Worm (Caenorhabditis elegans): Measurements from ENCODE around the gene Y41D4B.1.
A peak's percentile ranks its signal among the peaks of the same experiment; 100 is the strongest.

Gene Y41D4B.1

ce11 chrIV:1713618-1714017 lies 41.1 kb downstream of the Y41D4B.1 start:
- TF ChIP-seq xbp-1 (tag; optimal IDR thresholded peaks at IDR 0.05) = no peak
- TF ChIP-seq blmp-1 (tag; optimal IDR thresholded peaks at IDR 0.05) = no peak

- TF ChIP-seq blmp-1 (tag; optimal IDR thresholded peaks at IDR 0.05) = peak; percentile 20
- peak; percentile 6 for TF ChIP-seq snu-23 (GFP tag; optimal IDR thresholded peaks at IDR 0.05)
- no peak for TF ChIP-seq nhr-19 (GFP tag; conservative IDR thresholded peaks at IDR 0.05)
- no peak for TF ChIP-seq C04F5.9 (tag; optimal IDR thresholded peaks at IDR 0.05)
- no peak for TF ChIP-seq zip-4 (GFP tag; optimal IDR thresholded peaks at IDR 0.05)
- no peak for TF ChIP-seq sox-4 (tag; optimal IDR thresholded peaks at IDR 0.05)
- no peak for TF ChIP-seq efl-1 (optimal IDR thresholded peaks at IDR 0.05)
- TF ChIP-seq efl-1 (GFP tag; optimal IDR thresholded peaks at IDR 0.05 in 1 of 2) = peak in 1 of 2 experiments; percentile 51
- no peak for TF ChIP-seq lin-13 (GFP tag; optimal IDR thresholded peaks at IDR 0.05)
- TF ChIP-seq fkh-4 (tag; optimal IDR thresholded peaks at IDR 0.05; ENCODE audit: borderline replicate concordance) = no peak
- no peak for TF ChIP-seq ceh-90 (tag; optimal IDR thresholded peaks at IDR 0.05)
- TF ChIP-seq ztf-4 (tag; optimal IDR thresholded peaks at IDR 0.05) = no peak
- TF ChIP-seq unc-62 (GFP tag; optimal IDR thresholded peaks at IDR 0.05) = no peak
- TF ChIP-seq rnt-1 (tag; optimal IDR thresholded peaks at IDR 0.05) = no peak
- no peak for TF ChIP-seq nhr-85 (tag)
- TF ChIP-seq aly-2 (tag; optimal IDR thresholded peaks at IDR 0.05) = no peak
- no peak for TF ChIP-seq unc-130 (tag; optimal IDR thresholded peaks at IDR 0.05)
- no peak for TF ChIP-seq nhr-20 (tag; optimal IDR thresholded peaks at IDR 0.05)
- TF ChIP-seq lin-14 (GFP tag; optimal IDR thresholded peaks at IDR 0.05) = peak; percentile 34
- TF ChIP-seq nhr-90 (tag; optimal IDR thresholded peaks at IDR 0.05; ENCODE audit: poor library complexity) = no peak
- TF ChIP-seq sup-37 (GFP tag; optimal IDR thresholded peaks at IDR 0.05) = no peak
- peak in 1 of 2 experiments; percentile 17 for TF ChIP-seq lsy-2 (tag; optimal IDR thresholded peaks at IDR 0.05)
- no peak for TF ChIP-seq dsc-1 (tag; optimal IDR thresholded peaks at IDR 0.05)
- TF ChIP-seq swsn-7 (tag; optimal IDR thresholded peaks at IDR 0.05) = no peak
- no peak for TF ChIP-seq xbp-1 (tag; optimal IDR thresholded peaks at IDR 0.05)
- TF ChIP-seq nhr-11 (tag; optimal IDR thresholded peaks at IDR 0.05) = no peak
- no peak for TF ChIP-seq nhr-76 (tag; optimal IDR thresholded peaks at IDR 0.05)
- TF ChIP-seq lin-39 (tag; optimal IDR thresholded peaks at IDR 0.05) = no peak
- TF ChIP-seq nhr-84 (tag; optimal IDR thresholded peaks at IDR 0.05) = no peak
- no peak for TF ChIP-seq lin-15B (tag; optimal IDR thresholded peaks at IDR 0.05)
These were observed 43.2 kb downstream of the Y41D4B.1 start for ce11 chrIV:1715705-1716104.

- no peak for TF ChIP-seq nhr-71 (tag; optimal IDR thresholded peaks at IDR 0.05)
- TF ChIP-seq ces-1 (GFP tag; optimal IDR thresholded peaks at IDR 0.05) = no peak
- TF ChIP-seq hlh-4 (tag; optimal IDR thresholded peaks at IDR 0.05) = no peak
- TF ChIP-seq unc-86 (tag; optimal IDR thresholded peaks at IDR 0.05) = no peak
- no peak for TF ChIP-seq skn-1 (tag; optimal IDR thresholded peaks at IDR 0.05)
- TF ChIP-seq fkh-4 (tag; optimal IDR thresholded peaks at IDR 0.05; ENCODE audit: borderline replicate concordance) = no peak
- no peak for TF ChIP-seq tbx-2 (tag; optimal IDR thresholded peaks at IDR 0.05)
- no peak for TF ChIP-seq nhr-20 (tag; optimal IDR thresholded peaks at IDR 0.05)
- TF ChIP-seq sup-37 (GFP tag; optimal IDR thresholded peaks at IDR 0.05) = no peak
- peak; percentile 65 for TF ChIP-seq nhr-85 (tag)
- peak; percentile 6; the same call in 1 of the 2 replicates for TF ChIP-seq grh-1 (GFP tag; IDR thresholded peaks at IDR 0.05)
- peak in 3 of 6 experiments; percentile 3 to 68 (median 23) for TF ChIP-seq elt-3 (tag; optimal IDR thresholded peaks at IDR 0.05)
- TF ChIP-seq egl-27 (tag; optimal IDR thresholded peaks at IDR 0.05) = no peak
- TF ChIP-seq hpl-2 (GFP tag; optimal IDR thresholded peaks at IDR 0.05) = no peak
- no peak for TF ChIP-seq nhr-90 (tag; optimal IDR thresholded peaks at IDR 0.05; ENCODE audit: poor library complexity)
- TF ChIP-seq mep-1 (tag; optimal IDR thresholded peaks at IDR 0.05) = no peak
- peak; percentile 5 for TF ChIP-seq xbp-1 (tag; optimal IDR thresholded peaks at IDR 0.05)
- TF ChIP-seq swsn-7 (tag; optimal IDR thresholded peaks at IDR 0.05) = no peak
- no peak for TF ChIP-seq nhr-77 (tag; optimal IDR thresholded peaks at IDR 0.05)
- TF ChIP-seq elt-2 (tag; optimal IDR thresholded peaks at IDR 0.05) = no peak
- TF ChIP-seq ztf-11 (tag; optimal IDR thresholded peaks at IDR 0.05) = no peak
- TF ChIP-seq efl-1 (optimal IDR thresholded peaks at IDR 0.05) = no peak
- no peak for TF ChIP-seq efl-1 (GFP tag; optimal IDR thresholded peaks at IDR 0.05 in 1 of 2)
- TF ChIP-seq blmp-1 (tag; optimal IDR thresholded peaks at IDR 0.05) = peak; percentile 17
- TF ChIP-seq unc-98 (GFP tag; IDR thresholded peaks at IDR 0.05) = no peak
- no peak for TF ChIP-seq mef-2 (tag; optimal IDR thresholded peaks at IDR 0.05)
- peak; percentile 31 for TF ChIP-seq lin-14 (GFP tag; optimal IDR thresholded peaks at IDR 0.05)
These were observed 48.0 kb downstream of the Y41D4B.1 start, which contains the start of gene epic-2 for ce11 chrIV:1720474-1720873. Gene epic-2, plus strand, starts transcription at chrIV:1720790.
